Fruit fly (Drosophila melanogaster) whole organism, embryonic: ENCODE data around the gene CG12546.

Experiments
- CG11723 ChIP-seq: fragments of 200-800 bp; sonication (Bioruptor generic); optimal IDR thresholded peaks from 2 replicates; lab custom pipeline; 2017; ENCODE audit warnings: missing biosample characterization, mild to moderate bottlenecking, missing genetic modification characterization
- CG13775 ChIP-seq: fragments of 200-800 bp; sonication (Bioruptor generic); optimal IDR thresholded peaks from 3 replicates; lab custom pipeline; 2017; ENCODE audit warnings: missing biosample characterization, mild to moderate bottlenecking, missing genetic modification characterization
- CG14667 ChIP-seq: fragments of 200-800 bp; sonication (Bioruptor generic); IDR thresholded peaks from 2 replicates; pipeline ENCODE4 v1.3.6; 2022; ENCODE audit warnings: missing biosample characterization, missing genetic modification characterization
- CG14860 ChIP-seq: fragments of 200-800 bp; sonication (Bioruptor generic); IDR thresholded peaks from 3 replicates; pipeline ENCODE4 v1.3.6; 2022; ENCODE audit warnings: missing biosample characterization, missing genetic modification characterization; ENCODE audit not compliant: partially characterized antibody
- CG14965 ChIP-seq: fragments of 200-800 bp; sonication (Bioruptor generic); optimal IDR thresholded peaks from 2 replicates; lab custom pipeline; 2016; ENCODE audit warnings: missing biosample characterization, missing genetic modification characterization, borderline replicate concordance
- CG16815 ChIP-seq: fragments of 200-800 bp; sonication (Bioruptor generic); optimal IDR thresholded peaks from 3 replicates; lab custom pipeline; 2017; ENCODE audit warnings: missing biosample characterization, mild to moderate bottlenecking, missing genetic modification characterization
- CG17186 ChIP-seq: fragments of 200-800 bp; sonication (Bioruptor generic); optimal IDR thresholded peaks from 3 replicates; lab custom pipeline; 2017; ENCODE audit warnings: missing biosample characterization, missing genetic modification reagents, missing genetic modification characterization
- CG17328 ChIP-seq: fragments of 200-800 bp; sonication (Bioruptor generic); IDR thresholded peaks from 2 replicates; pipeline ENCODE4 v1.3.6; 2022; ENCODE audit warnings: missing biosample characterization, missing genetic modification characterization
- CG18764 ChIP-seq: fragments of 200-800 bp; sonication (Bioruptor generic); optimal IDR thresholded peaks from 3 replicates; lab custom pipeline; 2016; ENCODE audit warnings: missing biosample characterization, missing genetic modification characterization
- CG33213 ChIP-seq: fragments of 200-800 bp; sonication (Bioruptor generic); optimal IDR thresholded peaks from 3 replicates; lab custom pipeline; 2016; ENCODE audit warnings: missing biosample characterization, missing genetic modification characterization
- CG34422 ChIP-seq: fragments of 200-800 bp; sonication (Bioruptor generic); IDR thresholded peaks from 3 replicates; pipeline ENCODE4 v1.3.6; 2022; ENCODE audit warnings: missing biosample characterization, missing genetic modification characterization
- CG6683 ChIP-seq: fragments of 200-800 bp; sonication (Bioruptor generic); optimal IDR thresholded peaks from 2 replicates; lab custom pipeline; 2017; ENCODE audit warnings: missing biosample characterization, mild to moderate bottlenecking, missing genetic modification characterization, missing genetic modification reagents
- CG7963 ChIP-seq: fragments of 200-800 bp; sonication (Bioruptor generic); IDR thresholded peaks from 3 replicates; pipeline ENCODE4 v1.3.6; 2022; ENCODE audit warnings: missing biosample characterization, missing genetic modification characterization; ENCODE audit not compliant: partially characterized antibody
- CG8089 ChIP-seq: fragments of 200-800 bp; sonication (Bioruptor generic); optimal IDR thresholded peaks from 3 replicates; lab custom pipeline; 2016; ENCODE audit warnings: missing biosample characterization, missing genetic modification characterization
- CG9215 ChIP-seq: fragments of 200-800 bp; sonication (Bioruptor generic); IDR thresholded peaks from 2 replicates; pipeline ENCODE4 v1.3.6; 2022; ENCODE audit warnings: missing biosample characterization, missing genetic modification characterization
- CG9876 ChIP-seq: fragments of 200-800 bp; sonication (Bioruptor generic); optimal IDR thresholded peaks from 2 replicates; lab custom pipeline; 2016; ENCODE audit warnings: missing biosample characterization, missing genetic modification characterization
- CrebB ChIP-seq: fragments of 200-800 bp; sonication (Bioruptor generic); optimal IDR thresholded peaks from 3 replicates; lab custom pipeline; 2018; ENCODE audit warnings: missing biosample characterization, mild to moderate bottlenecking, missing genetic modification characterization
- D ChIP-seq, 2 experiments: fragments of 200-800 bp in 1 of 2; fragments of >200 bp in 1 of 2; sonication (Bioruptor generic) in 1 of 2; optimal IDR thresholded peaks; 2 replicates in 1 of 2; 3 replicates in 1 of 2; lab custom pipeline; 2017; ENCODE audit warnings: mild to moderate bottlenecking in 1 of 2, missing biosample characterization in 1 of 2, missing genetic modification characterization in 1 of 2, missing genetic modification reagents in 1 of 2
- D19B ChIP-seq: fragments of 200-800 bp; sonication (Bioruptor generic); optimal IDR thresholded peaks from 2 replicates; lab custom pipeline; 2017; ENCODE audit warnings: missing biosample characterization, mild to moderate bottlenecking, missing genetic modification characterization
- Drgx ChIP-seq: fragments of 200-800 bp; sonication (Bioruptor generic); IDR thresholded peaks from 2 replicates; pipeline ENCODE4 v1.3.6; 2022; ENCODE audit warnings: missing biosample characterization, missing genetic modification characterization
- GATAe ChIP-seq: fragments of 200-800 bp; sonication (Bioruptor generic); conservative IDR thresholded peaks from 2 replicates; pipeline ENCODE4 v1.3.6; 2022; ENCODE audit warnings: missing biosample characterization, missing genetic modification characterization
- Gsc ChIP-seq: fragments of 200-800 bp; sonication (Bioruptor generic); IDR thresholded peaks from 2 replicates; pipeline ENCODE4 v1.3.6; 2022; ENCODE audit warnings: missing biosample characterization, missing genetic modification characterization
- H15 ChIP-seq: fragments of 200-800 bp; sonication (Bioruptor generic); IDR thresholded peaks from 3 replicates; pipeline ENCODE4 v1.3.6; 2022; ENCODE audit warnings: missing biosample characterization, missing genetic modification characterization
- HHEX ChIP-seq: fragments of 200-800 bp; sonication (Bioruptor generic); optimal IDR thresholded peaks from 3 replicates; lab custom pipeline; 2017; ENCODE audit warnings: missing biosample characterization, mild to moderate bottlenecking, missing genetic modification characterization, missing genetic modification reagents
- HmgD ChIP-seq: fragments of 200-800 bp; sonication (Bioruptor generic); optimal IDR thresholded peaks from 3 replicates; lab custom pipeline; 2016; ENCODE audit warnings: missing biosample characterization, missing genetic modification characterization
- Hr39 ChIP-seq: fragments of >200 bp; optimal IDR thresholded peaks from 2 replicates; lab custom pipeline; 2017
- Meics ChIP-seq: fragments of 200-800 bp; sonication (Bioruptor generic); optimal IDR thresholded peaks from 2 replicates; lab custom pipeline; 2017; ENCODE audit warnings: missing biosample characterization, mild to moderate bottlenecking, missing genetic modification characterization
- Nf-YC ChIP-seq: fragments of 200-800 bp; optimal IDR thresholded peaks from 3 replicates; lab custom pipeline; 2019; ENCODE audit warnings: missing biosample characterization, mild to moderate bottlenecking, missing genetic modification characterization, moderate library complexity
- Oaz ChIP-seq: fragments of 200-800 bp; sonication (Bioruptor generic); IDR thresholded peaks from 2 replicates; pipeline ENCODE4 v1.3.6; 2022; ENCODE audit warnings: missing biosample characterization, missing genetic modification characterization
- Sry-β ChIP-seq: fragments of 200-800 bp; sonication (Bioruptor generic); optimal IDR thresholded peaks from 2 replicates; lab custom pipeline; 2018; ENCODE audit warnings: missing biosample characterization, mild to moderate bottlenecking, missing genetic modification characterization, moderate library complexity
- Taf1 ChIP-seq: fragments of 200-800 bp; sonication (Bioruptor generic); IDR thresholded peaks from 2 replicates; pipeline ENCODE4 v1.3.6; 2022; ENCODE audit warnings: missing biosample characterization, missing genetic modification characterization
- bab2 ChIP-seq: fragments of 200-800 bp; sonication (Bioruptor generic); optimal IDR thresholded peaks from 2 replicates; lab custom pipeline; 2016; ENCODE audit warnings: missing biosample characterization, missing genetic modification characterization
- bcd ChIP-seq: fragments of 200-800 bp; sonication (Bioruptor generic); optimal IDR thresholded peaks from 2 replicates; lab custom pipeline; 2017; ENCODE audit warnings: missing biosample characterization, mild to moderate bottlenecking, missing genetic modification characterization
- crc ChIP-seq: fragments of 200-800 bp; sonication (Bioruptor generic); optimal IDR thresholded peaks from 2 replicates; lab custom pipeline; 2016; ENCODE audit warnings: missing biosample characterization, missing genetic modification characterization
- dpn ChIP-seq, 2 experiments: fragments of 200-800 bp; sonication (Bioruptor generic); optimal IDR thresholded peaks; 3 replicates each; lab custom pipeline; 2016; ENCODE audit warnings: missing biosample characterization in 2 of 2, missing genetic modification characterization in 2 of 2
- en ChIP-seq: fragments of 200-800 bp; sonication (Bioruptor generic); optimal IDR thresholded peaks from 2 replicates; lab custom pipeline; 2016; ENCODE audit warnings: missing biosample characterization, missing genetic modification characterization
- ftz-f1 ChIP-seq: fragments of 200-800 bp; sonication (Bioruptor generic); optimal IDR thresholded peaks from 2 replicates; lab custom pipeline; 2016; ENCODE audit warnings: missing biosample characterization, missing genetic modification characterization
- her ChIP-seq: fragments of 200-800 bp; sonication (Bioruptor generic); optimal IDR thresholded peaks from 2 replicates; lab custom pipeline; 2016; ENCODE audit warnings: missing biosample characterization, missing genetic modification characterization
- knrl ChIP-seq: fragments of 200-800 bp; sonication (Bioruptor generic); IDR thresholded peaks from 3 replicates; pipeline ENCODE4 v1.3.6; 2022; ENCODE audit warnings: missing biosample characterization, missing genetic modification characterization; ENCODE audit not compliant: partially characterized antibody
- mam ChIP-seq: fragments of 200-800 bp; sonication (Bioruptor generic); optimal IDR thresholded peaks from 3 replicates; lab custom pipeline; 2016; ENCODE audit warnings: missing biosample characterization, missing genetic modification characterization
- nerfin-2 ChIP-seq: fragments of 200-800 bp; sonication (Bioruptor generic); IDR thresholded peaks from 2 replicates; pipeline ENCODE4 v1.3.6; 2022; ENCODE audit warnings: missing biosample characterization, missing genetic modification characterization; ENCODE audit not compliant: partially characterized antibody
- pan ChIP-seq, 4 experiments: fragments of >200 bp in 3 of 4; fragments of 200-800 bp in 1 of 4; sonication (Bioruptor generic) in 1 of 4; optimal IDR thresholded peaks in 3 of 4; IDR thresholded peaks in 1 of 4; 2 replicates each; pipeline versions ENCODE4 v1.3.6 to Lab custom; 2017 to 2022; ENCODE audit warnings: missing biosample characterization in 2 of 4, missing genetic modification characterization in 2 of 4, mixed read lengths in 1 of 4
- pros ChIP-seq: fragments of 200-800 bp; sonication (Bioruptor generic); optimal IDR thresholded peaks from 3 replicates; lab custom pipeline; 2019; ENCODE audit warnings: missing biosample characterization, mild to moderate bottlenecking, missing genetic modification characterization, moderate library complexity
- pzg ChIP-seq: fragments of 200-800 bp; sonication (Bioruptor generic); optimal IDR thresholded peaks from 3 replicates; lab custom pipeline; 2018; ENCODE audit warnings: missing biosample characterization, mild to moderate bottlenecking, missing genetic modification characterization, moderate library complexity
- scrt ChIP-seq: fragments of 200-800 bp; sonication (Bioruptor generic); optimal IDR thresholded peaks from 2 replicates; lab custom pipeline; 2018; ENCODE audit warnings: missing biosample characterization, mild to moderate bottlenecking, missing genetic modification characterization, moderate library complexity
- sob ChIP-seq: fragments of 200-800 bp; sonication (Bioruptor generic); IDR thresholded peaks from 2 replicates; pipeline ENCODE4 v1.3.6; 2022; ENCODE audit warnings: missing biosample characterization, missing genetic modification characterization
- tup ChIP-seq: fragments of 200-800 bp; sonication (Bioruptor generic); optimal IDR thresholded peaks from 2 replicates; lab custom pipeline; 2016; ENCODE audit warnings: missing biosample characterization, mild to moderate bottlenecking, missing genetic modification characterization, moderate library complexity
- yki ChIP-seq: fragments of >200 bp; optimal IDR thresholded peaks from 3 replicates; lab custom pipeline; 2018

Gene CG12546

DNA sequence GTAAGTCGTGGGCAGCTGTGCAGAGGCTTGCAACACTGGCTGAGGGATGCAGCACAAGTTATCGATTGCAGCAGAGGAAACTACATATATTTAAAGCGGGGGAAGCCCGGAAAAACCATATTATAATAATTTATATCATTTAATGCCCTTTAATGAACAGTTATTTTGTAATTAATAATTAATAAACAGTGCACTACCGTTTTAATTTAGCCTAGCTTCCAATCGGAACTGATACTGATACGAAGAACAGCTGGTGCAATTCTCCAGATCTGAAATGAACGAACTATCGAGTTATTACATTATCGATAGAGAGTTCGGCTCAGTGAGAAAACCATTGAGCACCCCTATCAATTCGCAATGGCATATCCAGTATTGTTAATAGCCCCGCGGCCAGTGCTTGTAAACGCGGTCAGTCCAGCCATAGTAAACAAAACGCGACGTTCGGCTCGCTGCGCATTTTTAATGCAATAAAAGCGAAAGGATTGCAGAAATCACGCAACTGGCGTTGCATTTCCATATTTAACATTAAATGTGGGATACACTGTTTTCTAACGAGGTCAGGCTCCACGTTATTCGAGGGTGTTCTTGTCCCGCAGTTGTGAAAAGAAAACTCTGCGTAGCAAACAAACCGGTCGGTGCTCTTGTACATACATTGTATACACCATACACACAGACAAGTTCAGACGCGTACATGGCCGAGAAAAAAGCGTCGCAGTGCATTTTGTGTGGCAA, 47.9 kb upstream of the CG12546 start, which contains the start of gene CG7369 (continued):
- TF ChIP-seq mam (peak; percentile 87), knrl (GFP tag; lab: Robert Waterston, UW) (peak; percentile 86), Hr39 (lab: Kevin White, UChicago) (peak; percentile 58), H15 (GFP tag; lab: Robert Waterston, UW) (peak; percentile 74; the same call in 2 of the 3 replicates), CrebB (tag; lab: Kevin White, UChicago) (peak; percentile 1), bab2 (GFP tag; lab: Kevin White, UChicago) (peak; percentile 77), scrt (GFP tag; lab: Kevin White, UChicago) (peak; percentile 53), CG6683 (GFP tag; lab: Kevin White, UChicago) (peak; percentile 70), crc (GFP tag; lab: Kevin White, UChicago) (peak; percentile 60), Nf-YC (tag; lab: Kevin White, UChicago) (peak; percentile 73), CG7963 (GFP tag; lab: Robert Waterston, UW) (no peak), GATAe (GFP tag; lab: Robert Waterston, UW) (0 out of 2 replicates have a peak, but pooled peaks have one; percentile 26), CG17328 (GFP tag; lab: Robert Waterston, UW) (peak; percentile 63), HHEX (GFP tag; lab: Kevin White, UChicago) (peak; percentile 80), pros (GFP tag; lab: Kevin White, UChicago) (no peak), dpn (GFP tag; optimal IDR thresholded peaks at IDR 0.05; lab: Kevin White, UChicago) (peak; percentile 83 to 88), pzg (peak; percentile 76), CG34422 (GFP tag; lab: Robert Waterston, UW) (peak; percentile 72), tup (GFP tag; lab: Kevin White, UChicago) (peak; percentile 83), ftz-f1 (GFP tag; lab: Kevin White, UChicago) (peak; percentile 34), yki (lab: Kevin White, UChicago) (no peak), Gsc (0 out of 2 replicates have a peak, but pooled peaks have one; percentile 32), CG8089 (GFP tag; lab: Kevin White, UChicago) (peak; percentile 25), Drgx (GFP tag; lab: Robert Waterston, UW) (peak; percentile 69), CG14965 (GFP tag; lab: Kevin White, UChicago) (peak; percentile 20), D (optimal IDR thresholded peaks at IDR 0.05; lab: Kevin White, UChicago) (no peak), D (GFP tag; optimal IDR thresholded peaks at IDR 0.05; lab: Kevin White, UChicago) (peak; percentile 81), CG14860 (GFP tag; lab: Robert Waterston, UW) (peak; percentile 71; the same call in 2 of the 3 replicates), CG9876 (peak; percentile 67), nerfin-2 (GFP tag; lab: Robert Waterston, UW) (peak; percentile 59), Taf1 (no peak), en (GFP tag; lab: Kevin White, UChicago) (no peak), CG13775 (GFP tag; lab: Kevin White, UChicago) (peak; percentile 92), CG16815 (GFP tag; lab: Kevin White, UChicago) (peak; percentile 88), CG33213 (GFP tag; lab: Kevin White, UChicago) (peak; percentile 75), bcd (GFP tag; lab: Kevin White, UChicago) (peak; percentile 87), CG9215 (peak; percentile 89), pan (optimal IDR thresholded peaks at IDR 0.05; lab: Kevin White, UChicago) (no peak), pan (GFP tag; optimal IDR thresholded peaks at IDR 0.05 in 1 of 2, IDR thresholded peaks at IDR 0.05 in 1 of 2) (peak in 1 of 2 experiments; percentile 74), CG14667 (peak; percentile 65; the same call in 1 of the 2 replicates), sob (GFP tag; lab: Robert Waterston, UW) (peak; percentile 89), Sry-β (peak; percentile 81), CG11723 (GFP tag; lab: Kevin White, UChicago) (peak; percentile 83), CG18764 (GFP tag; lab: Kevin White, UChicago) (peak; percentile 83), HmgD (GFP tag; lab: Kevin White, UChicago) (no peak), D19B (GFP tag; lab: Kevin White, UChicago) (peak; percentile 70), Oaz (GFP tag; lab: Robert Waterston, UW) (peak; percentile 41; the same call in 1 of the 2 replicates), Meics (GFP tag; lab: Kevin White, UChicago) (peak; percentile 84), CG17186 (GFP tag; lab: Kevin White, UChicago) (peak; percentile 76), her (GFP tag; lab: Kevin White, UChicago) (peak; percentile 80)
